Worm (Caenorhabditis elegans) whole organism, L4 larva: ENCODE data around the gene col-167.

Experiments used
- T26A8.4 ChIP-seq: fragments of 200-800 bp; sonication (Bioruptor generic); IDR thresholded peaks from 2 replicates; pipeline ENCODE4 v1.3.6; 2022; ENCODE audit warnings: missing genetic modification characterization, missing compliant biosample characterization
- Y105C5A.15 ChIP-seq: fragments of 200-800 bp; sonication (Bioruptor generic); IDR thresholded peaks from 2 replicates; pipeline ENCODE4 v1.3.6; 2022; ENCODE audit warnings: missing genetic modification characterization, missing compliant biosample characterization
- Y48G9A.11 ChIP-seq: fragments of 200-800 bp; sonication (Bioruptor generic); IDR thresholded peaks from 2 replicates; pipeline ENCODE4 v1.3.6; 2022; ENCODE audit warnings: missing genetic modification reagents, missing genetic modification characterization, missing compliant biosample characterization
- aha-1 ChIP-seq: fragments of 150-350 bp; peaks from one replicate; lab custom pipeline; 2014; ENCODE audit warnings: missing biosample characterization, missing genetic modification characterization
- attf-4 ChIP-seq: sonication (generic microtip); optimal IDR thresholded peaks from 3 replicates; lab custom pipeline; 2017; ENCODE audit warnings: missing biosample characterization, missing genetic modification characterization
- ceh-20 ChIP-seq: fragments of 200-800 bp; sonication (Bioruptor generic); IDR thresholded peaks from 2 replicates; pipeline ENCODE4 v1.3.6; 2022; ENCODE audit warnings: missing genetic modification reagents, missing genetic modification characterization, missing compliant biosample characterization
- cey-2 ChIP-seq: sonication (generic microtip); optimal IDR thresholded peaks from 3 replicates; lab custom pipeline; 2017; ENCODE audit warnings: missing genetic modification characterization, mild to moderate bottlenecking, missing compliant biosample characterization, antibody characterized with exemption, borderline replicate concordance; ENCODE audit not compliant: insufficient read depth
- daf-16 ChIP-seq, 3 experiments: sonication (generic microtip); optimal IDR thresholded peaks; 2 replicates each; lab custom pipeline; 2016 to 2017; ENCODE audit warnings: missing genetic modification characterization in 3 of 3, missing genetic modification reagents in 3 of 3, mild to moderate bottlenecking in 2 of 3, missing compliant biosample characterization in 2 of 3, missing biosample characterization in 1 of 3, moderate library complexity in 1 of 3
- dve-1 ChIP-seq: sonication (generic microtip); optimal IDR thresholded peaks from 2 replicates; lab custom pipeline; 2017; ENCODE audit warnings: antibody characterized with exemption, mild to moderate bottlenecking, missing genetic modification characterization, missing compliant biosample characterization; ENCODE audit not compliant: insufficient read depth
- egl-27 ChIP-seq: sonication (generic microtip); optimal IDR thresholded peaks from 3 replicates; lab custom pipeline; 2017; ENCODE audit warnings: missing biosample characterization, missing genetic modification reagents, missing genetic modification characterization
- egl-43 ChIP-seq: fragments of 200-800 bp; sonication (Bioruptor generic); IDR thresholded peaks from 2 replicates; pipeline ENCODE4 v1.3.6; 2022; ENCODE audit warnings: missing genetic modification reagents, missing genetic modification characterization, missing compliant biosample characterization
- fos-1 ChIP-seq: fragments of 150-350 bp; optimal IDR thresholded peaks from 2 replicates; lab custom pipeline; 2014; ENCODE audit warnings: missing biosample characterization, missing genetic modification characterization
- gei-8 ChIP-seq: fragments of 200-800 bp; sonication (Bioruptor generic); optimal IDR thresholded peaks from 2 replicates; lab custom pipeline; 2018; ENCODE audit warnings: mild to moderate bottlenecking, missing genetic modification characterization, missing compliant biosample characterization
- hmg-1.1 ChIP-seq: fragments of 200-800 bp; sonication (Bioruptor generic); IDR thresholded peaks from 2 replicates; pipeline ENCODE4 v1.3.6; 2022; ENCODE audit warnings: missing genetic modification reagents, missing genetic modification characterization, missing compliant biosample characterization
- jun-1 ChIP-seq: fragments of 150-350 bp; optimal IDR thresholded peaks from 2 replicates; lab custom pipeline; 2014; ENCODE audit warnings: missing biosample characterization, missing genetic modification reagents, missing genetic modification characterization
- lin-13 ChIP-seq: fragments of 150-350 bp; optimal IDR thresholded peaks from 2 replicates; lab custom pipeline; 2014; ENCODE audit warnings: missing biosample characterization, missing genetic modification reagents, missing genetic modification characterization
- mes-2 ChIP-seq: sonication (generic microtip); optimal IDR thresholded peaks from 2 replicates; lab custom pipeline; 2016; ENCODE audit warnings: missing genotype, mild to moderate bottlenecking, missing genetic modification characterization, missing compliant biosample characterization; ENCODE audit not compliant: poor library complexity, severe bottlenecking
- nhr-102 ChIP-seq: sonication (generic microtip); optimal IDR thresholded peaks from 2 replicates; lab custom pipeline; 2016; ENCODE audit warnings: mild to moderate bottlenecking, missing genetic modification characterization, moderate library complexity, missing compliant biosample characterization
- nhr-11 ChIP-seq: fragments of 150-350 bp; optimal IDR thresholded peaks from 2 replicates; lab custom pipeline; 2014; ENCODE audit warnings: missing biosample characterization, missing genetic modification characterization
- nhr-111 ChIP-seq: fragments of 200-800 bp; sonication (Bioruptor generic); optimal IDR thresholded peaks from 2 replicates; lab custom pipeline; 2018; ENCODE audit warnings: mild to moderate bottlenecking, missing genetic modification characterization, missing compliant biosample characterization
- nhr-28 ChIP-seq: fragments of 150-350 bp; optimal IDR thresholded peaks from 2 replicates; lab custom pipeline; 2014; ENCODE audit warnings: missing biosample characterization, missing genetic modification characterization
- nhr-6 ChIP-seq: fragments of 150-350 bp; optimal IDR thresholded peaks from 2 replicates; lab custom pipeline; 2014; ENCODE audit warnings: missing biosample characterization, missing genetic modification characterization
- nhr-76 ChIP-seq: fragments of 150-350 bp; optimal IDR thresholded peaks from 2 replicates; lab custom pipeline; 2014; ENCODE audit warnings: missing biosample characterization, missing genetic modification characterization
- pha-4 ChIP-seq, 2 experiments: fragments of 150-350 bp in 1 of 2; fragments of 200-800 bp in 1 of 2; sonication (Bioruptor generic) in 1 of 2; IDR thresholded peaks in 1 of 2; optimal IDR thresholded peaks in 1 of 2; 2 replicates each; pipeline versions ENCODE4 v1.3.6 to Lab custom; 2014 to 2022; ENCODE audit warnings: missing genetic modification characterization in 2 of 2, missing genetic modification reagents in 2 of 2, missing biosample characterization in 1 of 2, missing compliant biosample characterization in 1 of 2
- pqm-1 ChIP-seq: sonication (generic microtip); optimal IDR thresholded peaks from 2 replicates; lab custom pipeline; 2017; ENCODE audit warnings: missing biosample characterization, missing genetic modification characterization
- sdz-12 ChIP-seq: fragments of 200-800 bp; sonication (Bioruptor generic); optimal IDR thresholded peaks from 2 replicates; lab custom pipeline; 2018; ENCODE audit warnings: mild to moderate bottlenecking, missing genetic modification characterization, missing compliant biosample characterization
- set-16 ChIP-seq: fragments of 200-800 bp; sonication (Bioruptor generic); IDR thresholded peaks from 2 replicates; pipeline ENCODE4 v1.3.6; 2022; ENCODE audit warnings: missing genetic modification reagents, missing genetic modification characterization, missing compliant biosample characterization
- unc-62 ChIP-seq, 3 experiments: fragments of 150-350 bp in 1 of 3; sonication (generic microtip); optimal IDR thresholded peaks in 2 of 3; peaks in 1 of 3; 1 replicate in 1 of 3; 2 replicates in 2 of 3; lab custom pipeline; 2014 to 2017; ENCODE audit warnings: missing biosample characterization in 3 of 3, missing genetic modification characterization in 3 of 3, missing genetic modification reagents in 3 of 3, missing genotype in 1 of 3
- zfp-3 ChIP-seq: fragments of 200-800 bp; sonication (Bioruptor generic); conservative IDR thresholded peaks from 2 replicates; pipeline ENCODE4 v1.3.6; 2022; ENCODE audit warnings: missing genetic modification reagents, missing genetic modification characterization, missing compliant biosample characterization

The col-167 gene

DNA sequence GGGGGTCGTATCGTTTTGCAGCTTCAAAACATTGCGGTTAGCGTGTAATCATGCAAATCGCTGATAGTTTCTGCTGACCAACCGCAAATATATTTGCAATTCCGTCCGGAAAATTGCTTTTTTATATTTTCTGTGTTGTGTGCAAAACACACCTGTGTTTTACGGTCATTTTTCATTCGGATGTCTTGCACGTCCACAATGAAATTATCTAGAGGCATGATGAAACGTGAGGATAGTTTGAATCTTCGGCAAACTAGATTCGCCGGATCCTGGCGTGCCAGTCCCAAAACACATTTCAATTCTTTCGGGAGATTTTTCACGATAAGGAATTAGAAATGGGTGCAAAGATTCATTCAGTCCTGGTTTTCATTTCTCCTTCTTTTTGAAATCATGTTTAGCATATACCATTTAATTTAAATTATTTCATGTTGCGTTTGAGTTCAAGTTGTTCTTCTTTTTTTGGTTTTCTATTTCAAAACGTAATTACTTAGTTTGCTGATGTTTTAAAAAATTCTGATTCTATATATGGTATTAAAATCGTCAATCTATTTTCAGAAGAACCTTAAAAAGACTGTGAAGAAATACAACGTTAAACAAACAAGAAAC lies 31.8 kb downstream of the col-167 start, which contains the start of gene C03B1.5:
C03B1.5 (plus strand) TSS at position 556 of the 606 bp plus-strand sequence.
- TF ChIP-seq aha-1 (peak; percentile 87), Y48G9A.11 (GFP tag; lab: Robert Waterston, UW) (no peak), T26A8.4 (GFP tag; lab: Robert Waterston, UW) (no peak), nhr-102 (tag; lab: Kevin White, UChicago) (no peak), hmg-1.1 (GFP tag; lab: Robert Waterston, UW) (no peak), daf-16 (GFP tag; optimal IDR thresholded peaks at IDR 0.05; lab: Kevin White, UChicago) (no peak), daf-16 (tag; optimal IDR thresholded peaks at IDR 0.05; lab: Kevin White, UChicago) (peak; percentile 31), egl-27 (tag; lab: Kevin White, UChicago) (no peak), dve-1 (tag; lab: Kevin White, UChicago) (no peak), pha-4 (GFP tag; IDR thresholded peaks at IDR 0.05; lab: Robert Waterston, UW) (no peak), pha-4 (tag; optimal IDR thresholded peaks at IDR 0.05; lab: Kevin White, UChicago) (no peak)

DNA sequence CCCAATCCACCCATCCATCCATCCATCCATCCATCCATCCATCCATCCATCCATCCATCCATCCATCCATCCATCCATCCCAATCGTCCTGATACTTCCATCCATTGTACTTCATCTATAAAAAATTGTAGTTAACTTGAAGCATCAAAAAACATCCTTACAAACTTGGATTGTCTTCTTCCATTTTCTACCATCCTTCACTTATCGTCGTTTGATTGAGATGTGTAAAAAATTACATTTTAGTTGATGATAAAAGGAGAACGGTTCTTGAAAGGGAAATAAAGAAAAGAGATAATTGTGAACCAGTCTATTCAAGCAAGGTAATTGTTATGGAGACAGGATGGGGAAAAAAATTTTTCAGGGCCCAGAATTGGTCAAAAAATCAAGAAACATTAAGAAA lies 34.5 kb downstream of the col-167 start, which contains the start of gene C03B1.10:
C03B1.10 (minus strand) TSS at position 101 of the 400 bp plus-strand sequence.
- TF ChIP-seq unc-62 (GFP tag; optimal IDR thresholded peaks at IDR 0.05 in 1 of 2; lab: Kevin White, UChicago) (peak in 1 of 2 experiments; percentile 25), unc-62 (tag; optimal IDR thresholded peaks at IDR 0.05; lab: Kevin White, UChicago) (no peak), nhr-11 (no peak)

DNA sequence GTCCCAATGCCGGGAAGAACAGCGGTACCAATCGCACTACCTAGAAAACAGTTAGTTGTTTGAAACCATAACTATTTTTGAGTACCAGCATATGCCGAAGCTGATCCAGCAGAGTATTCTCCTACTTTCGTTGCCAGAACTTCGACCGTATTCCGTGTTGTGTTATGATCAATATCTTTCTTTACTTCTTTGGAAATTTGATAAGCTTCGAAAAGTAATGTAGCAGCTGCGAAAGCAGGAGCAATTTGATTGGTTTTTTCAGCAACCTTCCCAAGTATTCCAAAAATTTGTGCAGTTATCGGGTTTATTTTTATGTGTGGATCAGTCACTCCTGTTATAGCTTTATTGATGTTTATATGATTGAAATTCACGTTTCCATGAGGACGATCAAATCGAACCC lies 36.8 kb downstream of the col-167 start:
- TF ChIP-seq gei-8 (GFP tag; lab: Kevin White, UChicago) (no peak), aha-1 (peak; percentile 97), nhr-6 (tag; lab: Kevin White, UChicago) (no peak)
- TF ChIP-seq, all 104 proteins: peak for 1

DNA sequence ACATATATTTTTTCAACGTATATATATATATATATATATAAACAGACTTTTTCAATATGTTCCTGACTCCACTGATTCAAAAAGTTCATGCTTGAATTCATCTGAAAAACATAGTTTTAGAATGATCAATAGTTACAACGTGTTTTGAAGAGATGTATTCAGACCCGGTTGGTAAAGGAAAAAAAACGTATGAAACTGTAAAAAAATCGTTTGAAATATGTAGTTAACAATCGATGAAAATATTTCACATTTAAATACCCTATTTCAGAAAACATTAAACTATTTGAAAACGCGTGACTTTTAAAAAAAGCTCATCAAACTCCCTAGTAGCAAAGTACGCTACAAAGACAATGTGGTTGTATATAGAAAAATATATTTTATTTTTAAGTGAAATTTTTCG lies 37.4 kb downstream of the col-167 start, which contains the start of gene C03B1.14:
C03B1.14 (minus strand) TSS at position 101 of the 400 bp plus-strand sequence.
- TF ChIP-seq lin-13 (no peak), nhr-111 (GFP tag; lab: Kevin White, UChicago) (no peak), attf-4 (tag; lab: Kevin White, UChicago) (no peak), nhr-28 (tag; lab: Kevin White, UChicago) (no peak), cey-2 (tag; lab: Kevin White, UChicago) (no peak), pqm-1 (tag; lab: Kevin White, UChicago) (no peak), egl-43 (GFP tag; lab: Robert Waterston, UW) (no peak), jun-1 (no peak), ceh-20 (GFP tag; lab: Robert Waterston, UW) (no peak)

DNA sequence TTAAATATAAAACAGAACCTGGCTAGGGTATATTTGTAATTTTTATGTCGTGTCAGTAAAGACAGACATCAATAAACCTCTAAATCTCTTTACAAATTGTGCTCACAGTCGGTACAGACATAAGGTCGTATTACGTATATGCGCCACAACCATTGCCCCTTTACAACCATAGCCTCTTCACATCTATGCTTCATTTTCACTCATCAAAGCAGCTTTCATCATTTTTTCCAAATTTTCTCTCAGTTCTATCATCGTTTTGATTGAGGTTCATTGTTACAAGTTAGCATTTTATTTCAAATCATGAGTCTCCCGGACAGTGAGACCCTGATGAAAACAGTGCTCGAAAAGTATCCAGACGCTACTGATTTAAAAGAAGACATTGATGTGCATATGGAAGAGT lies 40.9 kb downstream of the col-167 start, which contains the start of gene C03B1.4:
C03B1.4 (plus strand) TSS at position 301 of the 400 bp plus-strand sequence.
- no peak for TF ChIP-seq mes-2 (tag; lab: Kevin White, UChicago)
- TF ChIP-seq zfp-3 (GFP tag; lab: Robert Waterston, UW), result no peak
- no peak for TF ChIP-seq Y105C5A.15
- TF ChIP-seq daf-16 (GFP tag; optimal IDR thresholded peaks at IDR 0.05; lab: Kevin White, UChicago), result no peak
- TF ChIP-seq daf-16 (tag; optimal IDR thresholded peaks at IDR 0.05; lab: Kevin White, UChicago), result no peak
- no peak for TF ChIP-seq sdz-12 (GFP tag; lab: Kevin White, UChicago)
- no peak for TF ChIP-seq nhr-76
- TF ChIP-seq pqm-1 (tag; lab: Kevin White, UChicago), result no peak

DNA sequence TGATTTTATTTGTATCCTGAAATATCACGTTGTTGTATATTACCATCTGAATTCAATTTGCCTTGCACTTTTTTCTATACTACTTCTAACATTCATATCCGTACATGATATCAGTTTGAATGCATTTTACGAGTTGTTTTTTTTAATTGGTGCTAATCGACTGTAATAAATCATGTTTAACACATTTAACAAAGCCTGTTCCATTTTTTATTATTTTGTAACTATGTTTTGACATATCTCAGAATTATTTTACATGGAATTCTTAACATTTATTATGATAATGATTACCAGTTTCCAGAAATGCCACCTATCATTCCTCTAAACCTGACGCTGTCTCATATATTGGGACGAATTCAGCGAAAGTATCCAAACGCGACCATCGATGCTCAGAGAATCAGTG lies 42.4 kb downstream of the col-167 start, which contains the start of gene C03B1.3:
C03B1.3 (plus strand) TSS at position 301 of the 400 bp plus-strand sequence.
- TF ChIP-seq set-16 (GFP tag; lab: Robert Waterston, UW) (no peak), fos-1 (tag; lab: Kevin White, UChicago) (no peak), T26A8.4 (GFP tag; lab: Robert Waterston, UW) (no peak), nhr-102 (tag; lab: Kevin White, UChicago) (no peak)
